Worm (Caenorhabditis elegans): ENCODE data around the gene Y70C5A.4.

- TF ChIP-seq unc-62 (GFP tag; optimal IDR thresholded peaks at IDR 0.05) (no peak), cnd-1 (tag; optimal IDR thresholded peaks at IDR 0.05) (peak; percentile 51), nhr-2 (tag; optimal IDR thresholded peaks at IDR 0.05) (no peak), mab-5 (tag; optimal IDR thresholded peaks at IDR 0.05) (no peak), sptf-1 (tag; optimal IDR thresholded peaks at IDR 0.05) (peak; percentile 75), lsy-2 (tag; optimal IDR thresholded peaks at IDR 0.05) (no peak), ceh-83 (GFP tag; optimal IDR thresholded peaks at IDR 0.05) (no peak), drap-1 (GFP tag; optimal IDR thresholded peaks at IDR 0.05) (peak; percentile 47), sem-2 (GFP tag; optimal IDR thresholded peaks at IDR 0.05) (peak; percentile 36)
Measured at ce11 chrV:16621894-16622293, 4.3 kb downstream of the Y70C5A.4 start.

All from whole organism, mixed stage, embryonic.